Fruit fly (Drosophila melanogaster): Measurements from ENCODE around the gene poe.

DNA sequence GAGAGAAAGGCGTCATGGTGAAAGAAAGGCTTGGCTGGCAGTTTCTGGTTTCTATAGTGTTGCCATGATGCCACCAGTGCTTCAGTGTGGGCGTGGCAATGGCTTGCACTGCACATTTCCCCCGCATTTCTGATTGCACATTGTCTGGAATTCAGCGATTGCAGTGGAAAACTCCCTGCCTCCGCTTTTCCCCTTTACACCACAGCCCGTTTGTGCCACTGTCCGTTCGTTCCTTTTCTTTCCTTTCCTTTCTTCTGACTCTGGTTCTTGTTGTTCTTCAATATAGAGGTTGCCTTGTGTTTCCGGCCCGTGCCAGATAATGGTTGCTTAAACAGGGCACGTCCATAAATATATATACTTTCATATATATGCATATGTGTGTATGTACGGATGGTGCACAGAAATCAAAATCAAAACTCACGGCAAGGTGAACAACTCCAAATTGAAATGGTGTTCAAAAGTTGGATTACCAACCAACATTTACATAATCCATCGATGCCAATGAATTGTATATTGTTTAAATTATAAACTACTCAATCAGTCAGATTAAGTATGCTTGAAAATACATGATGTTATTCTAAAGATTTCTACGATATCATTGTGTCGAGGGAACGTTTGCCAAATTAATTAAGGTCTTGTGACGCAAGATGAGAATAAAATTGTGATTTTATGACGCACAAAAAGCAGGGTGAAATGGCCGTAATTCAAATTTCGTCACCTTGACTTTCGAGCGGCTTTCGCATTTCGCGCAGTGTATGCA is 21.9 kb upstream of the poe start:
- TF ChIP-seq usp (GFP tag; optimal IDR thresholded peaks at IDR 0.05) (no peak), CkIIα-i1 (GFP tag; IDR thresholded peaks at IDR 0.05) (no peak), CG7271 (tag; optimal IDR thresholded peaks at IDR 0.05) (no peak), CG18599 (GFP tag; optimal IDR thresholded peaks at IDR 0.05) (no peak), Gug (GFP tag; IDR thresholded peaks at IDR 0.05) (no peak), CG14667 (GFP tag; IDR thresholded peaks at IDR 0.05) (no peak), CG34224 (GFP tag; IDR thresholded peaks at IDR 0.05; ENCODE audit: partially characterized antibody) (no peak)
